Fruit fly (Drosophila melanogaster): ENCODE data around the gene Eig71Ef.
A peak's percentile ranks its signal among the peaks of the same experiment; 100 is the strongest.

Eig71Ef gene

dm6 chr3L:15616900-15617299 is 40.3 kb downstream of the Eig71Ef start:
- TF ChIP-seq dsf (GFP tag; optimal IDR thresholded peaks at IDR 0.05; ENCODE audit: borderline replicate concordance), result no peak
- no peak for TF ChIP-seq GATAd (GFP tag; optimal IDR thresholded peaks at IDR 0.05)
- no peak for TF ChIP-seq lola (GFP tag; optimal IDR thresholded peaks at IDR 0.05)
- TF ChIP-seq jim (GFP tag; optimal IDR thresholded peaks at IDR 0.05), result no peak
- TF ChIP-seq Abd-B (GFP tag; optimal IDR thresholded peaks at IDR 0.05), result no peak
- TF ChIP-seq h (GFP tag; optimal IDR thresholded peaks at IDR 0.05), result no peak
- no peak for TF ChIP-seq dmrt93B (GFP tag; optimal IDR thresholded peaks at IDR 0.05)

DNA sequence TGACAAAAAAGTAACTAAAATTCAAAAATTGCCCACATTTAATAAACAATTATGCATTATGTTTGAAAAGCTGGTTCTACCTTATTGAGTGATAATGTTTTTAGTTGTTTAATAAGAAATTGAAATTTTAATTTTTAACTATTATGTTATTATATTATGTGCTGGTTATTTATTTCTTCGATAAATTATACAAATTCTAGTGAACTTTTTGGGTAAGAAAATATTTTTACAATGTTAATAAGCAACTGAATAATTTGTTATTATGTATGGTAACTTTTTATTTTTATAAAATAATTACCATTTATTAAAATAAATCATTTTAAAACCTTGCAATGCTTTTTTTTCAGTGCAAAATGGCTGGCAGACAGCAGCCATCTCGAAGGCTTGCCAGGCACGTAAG is 40.7 kb downstream of the Eig71Ef start:
- TF ChIP-seq Myc (optimal IDR thresholded peaks at IDR 0.05) (no peak), N (GFP tag; optimal IDR thresholded peaks at IDR 0.05) (no peak), foxo (GFP tag; optimal IDR thresholded peaks at IDR 0.05) (no peak), usp (GFP tag; optimal IDR thresholded peaks at IDR 0.05) (no peak), tai (GFP tag; optimal IDR thresholded peaks at IDR 0.05) (no peak), lola (GFP tag; optimal IDR thresholded peaks at IDR 0.05) (no peak)

DNA sequence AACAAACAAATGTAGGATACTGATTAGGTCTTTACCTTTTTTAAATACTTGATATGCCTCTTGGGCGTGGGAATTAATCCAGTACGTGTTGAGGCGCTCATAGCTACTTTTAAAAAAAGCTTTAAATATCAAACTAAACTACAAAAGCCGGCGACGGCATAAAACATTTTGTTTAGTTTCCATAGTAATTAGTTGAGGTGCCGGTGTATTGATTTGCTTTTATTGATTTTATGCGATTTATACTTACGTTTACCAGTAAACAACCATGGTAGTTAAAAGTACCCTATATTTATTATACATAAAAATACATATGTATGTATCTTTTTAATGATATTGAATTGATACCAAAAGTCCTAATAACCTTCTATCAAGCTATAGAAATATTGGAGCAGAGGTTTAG is 44.5 kb downstream of the Eig71Ef start, which contains the start of gene CG13449:
TSS of gene CG13449 (minus strand) at position 101 of the 400 bp plus-strand sequence.
- TF ChIP-seq Hr78 (GFP tag; optimal IDR thresholded peaks at IDR 0.05) (no peak), sv (GFP tag; optimal IDR thresholded peaks at IDR 0.05) (no peak), Dfd (GFP tag; optimal IDR thresholded peaks at IDR 0.05) (no peak), CG9705 (GFP tag; optimal IDR thresholded peaks at IDR 0.05) (no peak), jim (GFP tag; optimal IDR thresholded peaks at IDR 0.05) (no peak), h (GFP tag; optimal IDR thresholded peaks at IDR 0.05) (no peak), brk (GFP tag; optimal IDR thresholded peaks at IDR 0.05) (no peak), GATAd (GFP tag; optimal IDR thresholded peaks at IDR 0.05) (no peak), Hr83 (GFP tag; optimal IDR thresholded peaks at IDR 0.05; ENCODE audit: poor library complexity, severe bottlenecking) (no peak), HLH106 (tag; optimal IDR thresholded peaks at IDR 0.05) (no peak), Abd-B (GFP tag; optimal IDR thresholded peaks at IDR 0.05) (no peak), Rel (GFP tag; optimal IDR thresholded peaks at IDR 0.05) (no peak), Rel (tag; optimal IDR thresholded peaks at IDR 0.05) (no peak), fru (GFP tag; optimal IDR thresholded peaks at IDR 0.05) (no peak), pan (optimal IDR thresholded peaks at IDR 0.05) (no peak), usp (GFP tag; optimal IDR thresholded peaks at IDR 0.05) (no peak), Jra (GFP tag; optimal IDR thresholded peaks at IDR 0.05) (no peak), Hnf4 (GFP tag; optimal IDR thresholded peaks at IDR 0.05) (no peak), OdsH (GFP tag; optimal IDR thresholded peaks at IDR 0.05) (no peak)

DNA sequence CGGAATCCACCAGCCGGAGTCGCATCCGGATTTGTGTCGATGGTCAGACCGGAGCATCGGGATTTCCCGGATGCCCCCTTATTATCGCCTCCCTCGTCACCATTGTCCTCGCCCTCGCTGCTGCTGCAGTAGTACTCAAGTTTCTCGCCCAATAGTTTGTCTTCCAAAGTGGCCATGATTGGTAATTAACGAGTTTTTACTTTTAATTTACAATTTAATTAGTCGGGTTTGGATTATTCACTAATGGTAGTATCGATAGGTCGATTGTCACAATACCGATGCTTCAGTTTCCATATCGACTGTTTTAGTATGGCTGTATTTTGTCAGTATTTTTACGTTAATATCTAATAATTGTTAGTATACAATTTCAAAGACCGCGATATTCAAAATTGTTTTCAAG is 47.1 kb downstream of the Eig71Ef start, which contains the start of gene CG7650:
TSS of gene CG7650 (minus strand) at position 278 of the 400 bp plus-strand sequence.
- TF ChIP-seq Hnf4 (GFP tag; optimal IDR thresholded peaks at IDR 0.05), result no peak
- TF ChIP-seq Rel (GFP tag; optimal IDR thresholded peaks at IDR 0.05), result no peak
- TF ChIP-seq Rel (tag; optimal IDR thresholded peaks at IDR 0.05), result peak; percentile 71
- peak; percentile 77 for TF ChIP-seq Vsx2 (GFP tag; optimal IDR thresholded peaks at IDR 0.05; ENCODE audit: partially characterized antibody)
- no peak for TF ChIP-seq CG9705 (GFP tag; optimal IDR thresholded peaks at IDR 0.05)
- peak; percentile 67 for TF ChIP-seq brk (GFP tag; optimal IDR thresholded peaks at IDR 0.05)

Measured in whole organism, wandering third instar larva.